Worm (Caenorhabditis elegans): ENCODE results near the gene bcl-7.

bcl-7 gene

DNA sequence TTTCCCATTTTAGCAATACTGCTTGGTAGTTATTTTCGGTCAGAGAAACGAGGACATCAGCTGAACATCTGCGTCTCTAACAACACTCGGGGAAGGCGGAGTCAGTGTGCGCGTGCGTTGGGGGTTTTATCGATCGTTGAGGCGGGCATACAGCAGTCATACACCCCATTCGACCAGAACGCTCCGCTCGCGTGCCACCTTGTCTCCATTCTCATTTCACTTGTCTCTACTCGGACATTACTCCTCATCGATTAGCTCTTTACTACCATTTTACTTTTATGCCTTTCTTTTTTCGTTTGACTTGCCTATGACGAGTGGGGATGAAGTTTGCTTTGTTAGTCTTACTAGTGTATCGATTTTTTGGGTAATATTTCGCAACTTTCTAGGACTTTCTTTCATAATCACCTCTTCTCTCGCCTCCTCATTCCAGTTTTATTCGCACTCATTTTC is 14.7 kb downstream of the bcl-7 start (continued):
- TF ChIP-seq ccch-3 (GFP tag; optimal IDR thresholded peaks at IDR 0.05) = no peak
- no peak for TF ChIP-seq F23B12.7 (tag; optimal IDR thresholded peaks at IDR 0.05; ENCODE audit: insufficient read depth)
- TF ChIP-seq snpc-3.4 (tag; optimal IDR thresholded peaks at IDR 0.05) = no peak
- TF ChIP-seq madf-6 (GFP tag; IDR thresholded peaks at IDR 0.05) = peak; percentile 6; the same call in 1 of the 2 replicates
- no peak for TF ChIP-seq rec-8 (tag; optimal IDR thresholded peaks at IDR 0.05)
- peak; percentile 37; the same call in 1 of the 2 replicates for TF ChIP-seq B0336.3 (GFP tag; IDR thresholded peaks at IDR 0.05)
- peak; percentile 60; the same call in 1 of the 2 replicates for TF ChIP-seq hmg-1.2 (GFP tag; IDR thresholded peaks at IDR 0.05)
- TF ChIP-seq Y53F4B.3 (GFP tag; IDR thresholded peaks at IDR 0.05) = no peak
- no peak for TF ChIP-seq aptf-3 (GFP tag; IDR thresholded peaks at IDR 0.05)
- TF ChIP-seq unc-62 (GFP tag; optimal IDR thresholded peaks at IDR 0.05) = no peak
- no peak for TF ChIP-seq B0261.1 (tag; optimal IDR thresholded peaks at IDR 0.05)
- TF ChIP-seq attf-6 (GFP tag; IDR thresholded peaks at IDR 0.05) = no peak
- no peak for TF ChIP-seq D2030.7 (GFP tag; IDR thresholded peaks at IDR 0.05)
- TF ChIP-seq snpc-1.3 (tag; optimal IDR thresholded peaks at IDR 0.05; ENCODE audit: insufficient read depth) = no peak
- peak; percentile 80 for TF ChIP-seq ama-1 (optimal IDR thresholded peaks at IDR 0.05)
- peak; percentile 12 to 50 for TF ChIP-seq ama-1 (GFP tag; optimal IDR thresholded peaks at IDR 0.05)
- no peak for TF ChIP-seq lsy-27 (tag; optimal IDR thresholded peaks at IDR 0.05; ENCODE audit: borderline replicate concordance, insufficient read depth)
- peak; percentile 60; the same call in 1 of the 2 replicates for TF ChIP-seq let-526 (GFP tag; IDR thresholded peaks at IDR 0.05)
- TF ChIP-seq nfya-1 (tag; optimal IDR thresholded peaks at IDR 0.05; ENCODE audit: borderline replicate concordance, insufficient read depth) = no peak
- peak in 1 of 3 experiments; percentile 24 for TF ChIP-seq lin-35 (GFP tag; optimal IDR thresholded peaks at IDR 0.05)
- TF ChIP-seq somi-1 (GFP tag; optimal IDR thresholded peaks at IDR 0.05) = peak; percentile 41
- peak; percentile 83 for TF ChIP-seq ets-4 (GFP tag; optimal IDR thresholded peaks at IDR 0.05)
- TF ChIP-seq ztf-25 (GFP tag; IDR thresholded peaks at IDR 0.05) = no peak
- TF ChIP-seq hsf-1 (GFP tag; IDR thresholded peaks at IDR 0.05) = peak; percentile 51
- TF ChIP-seq F22D6.2 (tag; optimal IDR thresholded peaks at IDR 0.05) = no peak
- TF ChIP-seq nhr-120 (GFP tag; IDR thresholded peaks at IDR 0.05) = no peak
- TF ChIP-seq efl-1 (GFP tag; optimal IDR thresholded peaks at IDR 0.05) = no peak
- peak; percentile 20 for TF ChIP-seq lin-54 (GFP tag; optimal IDR thresholded peaks at IDR 0.05)
- no peak for TF ChIP-seq mes-4 (tag; optimal IDR thresholded peaks at IDR 0.05)
- no peak for TF ChIP-seq xnd-1 (tag; optimal IDR thresholded peaks at IDR 0.05)
- no peak for TF ChIP-seq hrde-1 (tag; optimal IDR thresholded peaks at IDR 0.05; ENCODE audit: borderline replicate concordance)
- TF ChIP-seq T26A5.8 (tag; optimal IDR thresholded peaks at IDR 0.05) = no peak
- peak; percentile 11; the same call in 1 of the 2 replicates for TF ChIP-seq ekl-4 (GFP tag; IDR thresholded peaks at IDR 0.05)
- TF ChIP-seq F57A8.1 (GFP tag; optimal IDR thresholded peaks at IDR 0.05) = no peak
- no peak for TF ChIP-seq ceh-91 (GFP tag; IDR thresholded peaks at IDR 0.05)
- TF ChIP-seq sea-2 (GFP tag; IDR thresholded peaks at IDR 0.05) = no peak
- no peak for TF ChIP-seq F10E7.11 (tag; optimal IDR thresholded peaks at IDR 0.05)
- no peak for TF ChIP-seq aptf-2 (GFP tag; conservative IDR thresholded peaks at IDR 0.05)
- TF ChIP-seq F33H1.4 (GFP tag; IDR thresholded peaks at IDR 0.05) = peak; percentile 38; the same call in 1 of the 2 replicates
- no peak for TF ChIP-seq ztf-22 (GFP tag; optimal IDR thresholded peaks at IDR 0.05)
- no peak for TF ChIP-seq Y79H2A.3 (GFP tag; conservative IDR thresholded peaks at IDR 0.05)
- no peak for TF ChIP-seq F55B11.4 (tag; optimal IDR thresholded peaks at IDR 0.05; ENCODE audit: borderline replicate concordance, insufficient read depth)
- TF ChIP-seq fkh-3 (tag; optimal IDR thresholded peaks at IDR 0.05) = no peak
- peak; percentile 72 for TF ChIP-seq ceh-27 (GFP tag; optimal IDR thresholded peaks at IDR 0.05)
- peak; percentile 26 for TF ChIP-seq ztf-26 (tag; optimal IDR thresholded peaks at IDR 0.05)
- no peak for TF ChIP-seq snpc-1.1 (tag; optimal IDR thresholded peaks at IDR 0.05; ENCODE audit: insufficient read depth)
- peak; percentile 45 for TF ChIP-seq lin-40 (tag; optimal IDR thresholded peaks at IDR 0.05)
- no peak for TF ChIP-seq mxl-1 (tag; optimal IDR thresholded peaks at IDR 0.05)
